Worm (Caenorhabditis elegans) whole organism, early embryonic: ENCODE results near the gene Y116F11B.6.

ENCODE experiments used
- B0310.2 ChIP-seq: sonication (generic microtip); optimal IDR thresholded peaks from 2 replicates; lab custom pipeline; 2016; ENCODE audit warnings: mild to moderate bottlenecking, missing genetic modification characterization, missing compliant biosample characterization
- aly-1 ChIP-seq: sonication (generic microtip); optimal IDR thresholded peaks from 2 replicates; lab custom pipeline; 2016; ENCODE audit warnings: missing genetic modification characterization, missing compliant biosample characterization
- ama-1 ChIP-seq: fragments of 150-350 bp; optimal IDR thresholded peaks from 2 replicates; lab custom pipeline; 2014
- ceh-13 ChIP-seq: fragments of 200-800 bp; sonication (Bioruptor generic); optimal IDR thresholded peaks from 2 replicates; lab custom pipeline; 2018; ENCODE audit warnings: mild to moderate bottlenecking, missing genetic modification characterization, missing compliant biosample characterization
- ceh-36 ChIP-seq: sonication (generic microtip); optimal IDR thresholded peaks from 2 replicates; lab custom pipeline; 2016; ENCODE audit warnings: missing genetic modification characterization, inconsistent platforms, missing compliant biosample characterization
- ets-7 ChIP-seq: sonication (generic microtip); optimal IDR thresholded peaks from 2 replicates; lab custom pipeline; 2016; ENCODE audit warnings: missing genotype, missing genetic modification characterization, missing compliant biosample characterization
- flt-1 ChIP-seq: fragments of 200-800 bp; sonication (Bioruptor generic); IDR thresholded peaks from 2 replicates; pipeline ENCODE4 v1.3.6; 2022; ENCODE audit warnings: missing genetic modification characterization, missing compliant biosample characterization
- hnd-1 ChIP-seq: sonication (generic microtip); optimal IDR thresholded peaks from 2 replicates; lab custom pipeline; 2016; ENCODE audit warnings: missing genetic modification characterization, missing compliant biosample characterization
- pes-1 ChIP-seq: fragments of 200-800 bp; sonication (Bioruptor generic); IDR thresholded peaks from 2 replicates; pipeline ENCODE4 v1.3.6; 2022; ENCODE audit warnings: missing genetic modification reagents, missing genetic modification characterization, missing compliant biosample characterization
- scrt-1 ChIP-seq: fragments of 200-800 bp; sonication (Bioruptor generic); IDR thresholded peaks from 2 replicates; pipeline ENCODE4 v1.3.6; 2022; ENCODE audit warnings: missing genetic modification characterization, missing compliant biosample characterization
- tra-4 ChIP-seq: sonication (generic microtip); optimal IDR thresholded peaks from 2 replicates; lab custom pipeline; 2017; ENCODE audit warnings: missing genetic modification characterization, missing compliant biosample characterization

DNA sequence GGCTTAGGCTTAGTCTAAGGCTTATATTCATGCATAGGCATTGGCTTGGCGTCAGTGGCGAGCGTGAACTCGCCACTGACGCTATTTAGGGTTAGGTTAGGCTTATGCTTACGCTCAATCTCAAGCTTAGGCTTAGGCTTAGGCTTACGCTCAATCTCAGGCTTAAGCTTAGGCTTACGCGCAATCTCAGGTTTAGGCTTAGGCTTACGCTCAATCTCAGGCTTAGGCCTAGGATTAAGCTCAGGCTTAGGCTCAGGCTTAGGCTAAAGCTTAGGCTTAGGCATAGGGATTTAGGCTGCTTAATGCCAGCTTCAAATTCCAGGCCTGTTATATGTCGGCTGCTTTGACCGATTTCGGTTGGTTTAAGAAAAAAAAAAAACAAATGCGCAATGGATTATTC lies 25.6 kb downstream of the Y116F11B.6 start:
- TF ChIP-seq scrt-1 (GFP tag; lab: Robert Waterston, UW) (no peak), flt-1 (GFP tag; lab: Robert Waterston, UW) (no peak), ets-7 (no peak), tra-4 (tag; lab: Kevin White, UChicago) (no peak), B0310.2 (no peak), ceh-13 (GFP tag; lab: Kevin White, UChicago) (no peak), aly-1 (tag; lab: Kevin White, UChicago) (no peak), ama-1 (no peak), ceh-36 (tag; lab: Kevin White, UChicago) (peak; percentile 87), hnd-1 (tag; lab: Kevin White, UChicago) (no peak), pes-1 (GFP tag; lab: Robert Waterston, UW) (no peak)
